Worm (Caenorhabditis elegans) whole organism, L4 larva: ENCODE results near the gene C44B12.3.

ENCODE experiments used
- aly-2 ChIP-seq: sonication (generic microtip); optimal IDR thresholded peaks from 2 replicates; lab custom pipeline; 2018; ENCODE audit warnings: missing biosample characterization, missing genetic modification characterization
- fkh-10 ChIP-seq: fragments of 150-350 bp; optimal IDR thresholded peaks from 2 replicates; lab custom pipeline; 2014; ENCODE audit warnings: missing biosample characterization, missing genetic modification reagents, missing genetic modification characterization
- nhr-102 ChIP-seq: sonication (generic microtip); optimal IDR thresholded peaks from 2 replicates; lab custom pipeline; 2016; ENCODE audit warnings: mild to moderate bottlenecking, missing genetic modification characterization, moderate library complexity, missing compliant biosample characterization
- pqm-1 ChIP-seq: sonication (generic microtip); optimal IDR thresholded peaks from 2 replicates; lab custom pipeline; 2017; ENCODE audit warnings: missing biosample characterization, missing genetic modification characterization

- TF ChIP-seq aly-2 (no peak), pqm-1 (tag; lab: Kevin White, UChicago) (no peak), nhr-102 (tag; lab: Kevin White, UChicago) (no peak), fkh-10 (GFP tag; lab: Kevin White, UChicago) (no peak)
Observed at ce11 chrIV:1068730-1069244, 35.8 kb upstream of the C44B12.3 start.
